Fruit fly (Drosophila melanogaster): Measurements from ENCODE around the gene CG3868.

CG3868 gene

DNA sequence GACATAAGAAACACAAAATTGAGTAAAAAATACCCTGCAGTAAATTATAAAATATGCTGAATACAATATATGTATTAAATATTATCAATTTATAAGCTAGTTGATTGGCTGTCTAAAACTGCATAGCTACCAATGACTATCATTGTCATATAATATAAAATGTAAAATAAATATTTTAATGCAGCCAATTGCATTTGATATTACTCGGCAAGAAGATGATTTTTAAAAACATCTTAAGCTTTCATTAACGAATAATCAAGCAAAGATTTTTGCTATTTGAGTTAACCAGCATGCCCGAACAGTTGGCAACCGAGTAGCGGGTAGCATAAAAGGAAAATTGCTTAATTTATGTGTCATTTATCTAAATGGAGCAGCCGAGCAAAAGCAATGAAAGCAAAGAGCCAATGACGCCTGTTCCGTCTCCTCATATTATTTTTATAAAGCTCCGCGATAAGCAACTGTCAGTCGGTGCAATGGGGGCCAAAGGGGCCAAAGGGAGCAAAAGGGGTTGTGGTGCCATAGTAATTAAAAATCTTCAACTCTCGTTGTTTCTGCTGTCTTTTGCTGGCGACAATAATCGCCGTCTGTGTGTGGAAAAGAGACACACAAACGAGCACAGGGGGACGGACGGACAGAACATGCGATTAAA lies 39.3 kb downstream of the CG3868 start:
- peak; percentile 51 for TF ChIP-seq CG8301 (tag; optimal IDR thresholded peaks at IDR 0.05)
- TF ChIP-seq CG32121 (GFP tag; IDR thresholded peaks at IDR 0.05) = no peak; the same call in 1 of the 2 replicates
- 0 out of 2 replicates have a peak, but pooled peaks have one; percentile 13 for TF ChIP-seq CG12605 (GFP tag; IDR thresholded peaks at IDR 0.05)
- peak; percentile 51 for TF ChIP-seq CG34367 (tag; optimal IDR thresholded peaks at IDR 0.05)
- TF ChIP-seq Pif1A (GFP tag; optimal IDR thresholded peaks at IDR 0.05) = peak; percentile 61
- TF ChIP-seq CG4496 (GFP tag; IDR thresholded peaks at IDR 0.05) = peak; percentile 60; the same call in 2 of the 3 replicates
- TF ChIP-seq EcR (GFP tag; optimal IDR thresholded peaks at IDR 0.05) = peak; percentile 26
- peak; percentile 77 for TF ChIP-seq CG8159 (tag; optimal IDR thresholded peaks at IDR 0.05)
- no peak for TF ChIP-seq rn (GFP tag; IDR thresholded peaks at IDR 0.05)
- peak; percentile 37 for TF ChIP-seq Pif1B (GFP tag; optimal IDR thresholded peaks at IDR 0.05)
- peak; percentile 72 for TF ChIP-seq CG9948 (tag; optimal IDR thresholded peaks at IDR 0.05)
- 0 out of 2 replicates have a peak, but pooled peaks have one; percentile 16 for TF ChIP-seq Ets98B (GFP tag; IDR thresholded peaks at IDR 0.05)
- no peak for TF ChIP-seq gl (tag; optimal IDR thresholded peaks at IDR 0.05)
- TF ChIP-seq CG10348 (GFP tag; IDR thresholded peaks at IDR 0.05) = no peak
- peak; percentile 45 for TF ChIP-seq D1 (tag; optimal IDR thresholded peaks at IDR 0.05)
- TF ChIP-seq CG17806 (tag; optimal IDR thresholded peaks at IDR 0.05) = peak; percentile 65
- peak; percentile 56 for TF ChIP-seq CG14655 (GFP tag; optimal IDR thresholded peaks at IDR 0.05)
- peak; percentile 75 for TF ChIP-seq CG15710 (tag; optimal IDR thresholded peaks at IDR 0.05)
- TF ChIP-seq Snoo (tag; optimal IDR thresholded peaks at IDR 0.05) = peak; percentile 45
- peak; percentile 54; the same call in 2 of the 3 replicates for TF ChIP-seq fd96Ca (GFP tag; IDR thresholded peaks at IDR 0.05)
- TF ChIP-seq CG13204 (GFP tag; optimal IDR thresholded peaks at IDR 0.05) = no peak

DNA sequence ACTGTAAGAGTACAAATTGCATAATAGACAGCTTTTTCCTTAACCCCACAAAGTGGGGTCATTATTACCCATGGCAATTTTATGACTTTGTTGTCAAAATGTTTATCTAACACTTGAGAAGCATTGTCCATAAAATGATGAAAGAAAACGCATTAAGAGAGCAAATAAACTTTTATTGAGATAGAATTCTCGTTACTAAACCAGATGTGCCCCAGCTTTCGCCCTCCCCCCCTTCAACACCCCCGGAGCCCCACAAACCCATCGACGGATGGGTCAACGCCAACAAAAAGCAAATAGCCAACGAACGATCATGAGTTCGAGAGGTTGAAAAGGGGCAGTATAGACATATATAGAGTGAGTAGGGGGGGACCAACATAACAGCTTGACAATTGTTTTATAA lies 39.9 kb downstream of the CG3868 start:
- no peak for TF ChIP-seq CG8301 (tag; optimal IDR thresholded peaks at IDR 0.05)
- no peak for TF ChIP-seq rn (GFP tag; IDR thresholded peaks at IDR 0.05)

DNA sequence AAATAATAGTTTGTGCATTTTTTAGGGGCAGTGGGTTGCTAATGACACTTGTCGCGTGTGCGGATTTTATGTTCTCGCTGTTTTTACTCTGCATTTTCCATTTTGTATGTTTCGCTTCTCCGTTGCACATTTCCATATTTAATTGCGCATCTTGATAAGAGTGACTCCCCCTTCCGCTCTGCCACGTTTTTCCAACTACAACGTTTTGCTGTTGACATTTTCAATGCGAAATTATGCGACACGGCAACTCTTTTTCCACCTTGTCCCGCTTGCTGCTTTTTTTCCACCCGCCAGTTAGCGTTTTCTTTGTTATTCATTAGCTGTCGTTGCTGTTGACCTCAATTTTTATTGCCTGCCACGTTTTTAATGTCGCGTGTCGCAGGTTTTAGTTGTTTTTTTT lies 40.5 kb downstream of the CG3868 start:
- TF ChIP-seq CG8159 (tag; optimal IDR thresholded peaks at IDR 0.05) (no peak), fd96Ca (GFP tag; IDR thresholded peaks at IDR 0.05) (0 out of 3 replicates have a peak, but pooled peaks have one; percentile 26), CG9948 (tag; optimal IDR thresholded peaks at IDR 0.05) (no peak), CG17806 (tag; optimal IDR thresholded peaks at IDR 0.05) (no peak)

DNA sequence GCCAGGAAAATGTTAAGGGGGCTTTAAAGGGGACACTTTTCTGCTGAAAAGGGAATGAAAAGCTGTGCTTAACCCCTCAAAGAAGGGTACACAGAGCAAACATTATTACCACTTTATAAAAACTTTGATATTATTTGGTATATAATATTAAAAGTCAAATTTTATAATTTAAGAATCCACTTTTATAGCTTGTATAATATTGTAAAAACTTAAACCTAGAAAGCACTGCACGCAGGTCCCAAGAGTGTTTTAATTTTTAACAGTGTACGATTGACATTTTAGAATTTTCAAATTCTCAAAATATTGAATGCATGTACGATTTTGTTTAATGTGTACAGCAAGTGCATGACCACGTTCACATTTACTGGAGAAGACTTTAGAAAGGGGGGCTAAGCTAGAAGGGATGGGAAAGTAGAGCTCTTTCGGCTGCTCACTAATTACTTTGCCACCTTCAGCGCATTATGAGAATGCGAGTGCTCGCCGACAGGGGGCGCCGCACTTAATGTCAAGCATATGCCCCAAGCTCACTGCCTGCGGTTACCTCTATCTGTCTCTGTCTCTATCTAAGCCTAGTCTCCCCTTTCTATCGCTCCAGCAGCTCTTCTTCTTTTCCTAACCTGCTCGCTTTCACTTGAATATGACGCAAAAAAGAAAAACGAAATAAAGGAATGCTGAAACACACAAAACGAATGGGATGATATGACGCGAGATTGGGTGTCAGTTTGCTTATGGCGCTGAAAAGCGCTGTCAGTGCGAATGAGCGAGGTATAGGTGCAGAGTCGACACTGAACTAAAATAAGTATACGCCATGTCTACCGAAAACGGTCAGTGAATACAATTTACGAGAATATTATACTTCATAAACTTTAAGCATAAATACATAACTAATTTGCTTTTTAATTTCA lies 42.5 kb downstream of the CG3868 start:
- TF ChIP-seq CG13204 (GFP tag; optimal IDR thresholded peaks at IDR 0.05) = no peak
- TF ChIP-seq D1 (tag; optimal IDR thresholded peaks at IDR 0.05) = no peak
- TF ChIP-seq fd96Ca (GFP tag; IDR thresholded peaks at IDR 0.05) = 0 out of 3 replicates have a peak, but pooled peaks have one; percentile 24
- peak; percentile 54 for TF ChIP-seq CG9948 (tag; optimal IDR thresholded peaks at IDR 0.05)
- peak; percentile 36 for TF ChIP-seq CG8301 (tag; optimal IDR thresholded peaks at IDR 0.05)
- TF ChIP-seq CG14655 (GFP tag; optimal IDR thresholded peaks at IDR 0.05) = peak; percentile 49
- peak; percentile 62 for TF ChIP-seq CG8159 (tag; optimal IDR thresholded peaks at IDR 0.05)
- no peak for TF ChIP-seq gl (tag; optimal IDR thresholded peaks at IDR 0.05)
- TF ChIP-seq CG10348 (GFP tag; IDR thresholded peaks at IDR 0.05) = no peak
- no peak for TF ChIP-seq CG17806 (tag; optimal IDR thresholded peaks at IDR 0.05)
- TF ChIP-seq CG34367 (tag; optimal IDR thresholded peaks at IDR 0.05) = no peak
- no peak for TF ChIP-seq rn (GFP tag; IDR thresholded peaks at IDR 0.05)
- TF ChIP-seq CG15710 (tag; optimal IDR thresholded peaks at IDR 0.05) = no peak
- 0 out of 3 replicates have a peak, but pooled peaks have one; percentile 20 for TF ChIP-seq CG4496 (GFP tag; IDR thresholded peaks at IDR 0.05)

DNA sequence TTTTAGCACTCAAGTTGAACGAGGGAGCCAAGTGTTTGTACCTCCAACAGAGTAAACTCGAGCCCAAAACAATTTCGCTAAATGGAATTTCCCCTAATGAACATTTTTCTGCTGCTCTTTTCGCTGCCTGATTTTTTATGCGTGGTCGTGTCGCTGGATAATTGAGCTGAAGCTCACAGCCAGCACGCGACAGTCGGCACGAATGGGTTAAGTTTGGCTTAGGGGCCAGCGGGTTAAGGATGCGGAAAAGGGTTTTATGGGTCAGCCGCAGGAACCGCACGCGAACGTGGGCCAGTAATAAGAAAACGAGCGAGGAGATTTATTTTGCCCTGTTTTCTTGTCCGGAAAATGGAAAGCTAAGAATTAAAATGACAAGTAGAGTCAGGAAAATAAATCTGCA lies 43.6 kb downstream of the CG3868 start:
- TF ChIP-seq Snoo (tag; optimal IDR thresholded peaks at IDR 0.05) (no peak), Ets98B (GFP tag; IDR thresholded peaks at IDR 0.05) (no peak), CG34367 (tag; optimal IDR thresholded peaks at IDR 0.05) (no peak), fd96Ca (GFP tag; IDR thresholded peaks at IDR 0.05) (no peak), D1 (tag; optimal IDR thresholded peaks at IDR 0.05) (no peak), CG4496 (GFP tag; IDR thresholded peaks at IDR 0.05) (no peak), CG13204 (GFP tag; optimal IDR thresholded peaks at IDR 0.05) (no peak), CG12605 (GFP tag; IDR thresholded peaks at IDR 0.05) (no peak), CG9948 (tag; optimal IDR thresholded peaks at IDR 0.05) (no peak), CG17806 (tag; optimal IDR thresholded peaks at IDR 0.05) (no peak), CG8301 (tag; optimal IDR thresholded peaks at IDR 0.05) (no peak), CG32121 (GFP tag; IDR thresholded peaks at IDR 0.05) (no peak), CG15710 (tag; optimal IDR thresholded peaks at IDR 0.05) (no peak), rn (GFP tag; IDR thresholded peaks at IDR 0.05) (no peak), Pif1B (GFP tag; optimal IDR thresholded peaks at IDR 0.05) (no peak), EcR (GFP tag; optimal IDR thresholded peaks at IDR 0.05) (no peak)
